Fruit fly (Drosophila melanogaster): ENCODE data around the gene Cht11.
A peak's percentile ranks its signal among the peaks of the same experiment; 100 is the strongest.

Cht11 gene

dm6 chrX:6843841-6844440 lies 5.4 kb downstream of the Cht11 start, which contains the start of the genes CG14435 and Tmf:
Gene CG14435 (minus strand): TSS chrX:6843921.
Gene Tmf (plus strand): TSS chrX:6844341.
- no peak for TF ChIP-seq CG8478 (optimal IDR thresholded peaks at IDR 0.05)
- no peak for TF ChIP-seq CTCF (optimal IDR thresholded peaks at IDR 0.05)

dm6 chrX:6832584-6832983 lies 16.7 kb downstream of the Cht11 start, which contains the start of gene mAChR-C:
Gene mAChR-C (minus strand): TSS chrX:6832684.
- TF ChIP-seq CG8478 (optimal IDR thresholded peaks at IDR 0.05) (no peak), CTCF (optimal IDR thresholded peaks at IDR 0.05) (no peak)

dm6 chrX:6824203-6824602 lies 25.1 kb downstream of the Cht11 start, which contains the start of gene nonC:
Gene nonC (plus strand): TSS chrX:6824496.
- TF ChIP-seq CTCF (optimal IDR thresholded peaks at IDR 0.05) (no peak), CG8478 (optimal IDR thresholded peaks at IDR 0.05) (no peak)

DNA sequence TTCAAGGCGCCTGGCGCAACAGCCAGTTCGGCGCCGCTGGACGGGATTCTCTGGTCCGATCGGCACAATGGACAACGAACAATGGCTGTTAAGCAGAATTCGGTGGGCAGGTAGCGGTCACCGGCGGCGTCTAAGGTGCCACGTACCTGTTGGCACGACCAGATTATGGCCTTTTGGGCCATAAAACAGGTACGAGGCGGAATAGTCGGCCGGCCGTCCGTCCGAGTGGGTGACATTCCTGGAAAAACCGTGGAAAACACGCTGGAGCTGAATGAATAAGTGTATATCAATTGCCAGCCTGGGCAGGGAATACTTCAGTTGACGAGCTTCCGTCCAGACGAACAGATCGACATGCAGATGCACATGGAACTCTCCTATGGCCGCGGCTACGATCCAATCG lies 26.4 kb downstream of the Cht11 start, which contains the start of gene Atx-1:
Gene Atx-1, plus strand, starts transcription at position 301 of the 400 bp plus-strand sequence.
- TF ChIP-seq CG8478 (optimal IDR thresholded peaks at IDR 0.05) (no peak), CTCF (optimal IDR thresholded peaks at IDR 0.05) (no peak)

DNA sequence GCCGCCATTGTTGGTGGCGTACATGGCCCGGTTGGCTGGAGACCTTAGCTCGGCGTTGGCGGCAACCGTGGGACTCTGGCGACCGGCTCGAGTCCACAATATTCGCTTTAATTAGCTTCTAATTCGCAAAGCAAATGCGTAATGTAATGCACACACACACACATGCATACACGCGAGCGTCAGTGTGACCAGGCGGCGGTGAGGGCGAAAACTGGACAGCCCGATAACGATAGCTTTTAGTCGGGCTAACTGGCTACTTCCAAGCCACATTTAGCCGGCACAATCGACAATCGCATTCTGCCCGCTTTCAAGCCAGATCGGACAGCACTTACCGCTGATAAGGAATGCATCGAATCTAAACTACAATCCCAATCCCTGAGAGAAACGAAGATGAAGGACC lies 28.6 kb downstream of the Cht11 start, which contains the start of the genes Nf-YC and xit:
Gene Nf-YC, minus strand, starts transcription at position 217 of the 400 bp plus-strand sequence.
Gene xit, plus strand, starts transcription at position 314 of the 400 bp plus-strand sequence.
- TF ChIP-seq CG8478 (optimal IDR thresholded peaks at IDR 0.05), result no peak
- TF ChIP-seq CTCF (optimal IDR thresholded peaks at IDR 0.05), result peak; percentile 40 to 51

- TF ChIP-seq CTCF (optimal IDR thresholded peaks at IDR 0.05) (no peak), CG8478 (optimal IDR thresholded peaks at IDR 0.05) (no peak)
Observed at dm6 chrX:6813678-6814077, 35.6 kb downstream of the Cht11 start, which contains the start of gene iav. Gene iav (plus strand): TSS chrX:6813978.

- TF ChIP-seq CG8478 (optimal IDR thresholded peaks at IDR 0.05) (no peak), CTCF (optimal IDR thresholded peaks at IDR 0.05) (no peak)
Observed at dm6 chrX:6805404-6805803, 43.9 kb downstream of the Cht11 start.

DNA sequence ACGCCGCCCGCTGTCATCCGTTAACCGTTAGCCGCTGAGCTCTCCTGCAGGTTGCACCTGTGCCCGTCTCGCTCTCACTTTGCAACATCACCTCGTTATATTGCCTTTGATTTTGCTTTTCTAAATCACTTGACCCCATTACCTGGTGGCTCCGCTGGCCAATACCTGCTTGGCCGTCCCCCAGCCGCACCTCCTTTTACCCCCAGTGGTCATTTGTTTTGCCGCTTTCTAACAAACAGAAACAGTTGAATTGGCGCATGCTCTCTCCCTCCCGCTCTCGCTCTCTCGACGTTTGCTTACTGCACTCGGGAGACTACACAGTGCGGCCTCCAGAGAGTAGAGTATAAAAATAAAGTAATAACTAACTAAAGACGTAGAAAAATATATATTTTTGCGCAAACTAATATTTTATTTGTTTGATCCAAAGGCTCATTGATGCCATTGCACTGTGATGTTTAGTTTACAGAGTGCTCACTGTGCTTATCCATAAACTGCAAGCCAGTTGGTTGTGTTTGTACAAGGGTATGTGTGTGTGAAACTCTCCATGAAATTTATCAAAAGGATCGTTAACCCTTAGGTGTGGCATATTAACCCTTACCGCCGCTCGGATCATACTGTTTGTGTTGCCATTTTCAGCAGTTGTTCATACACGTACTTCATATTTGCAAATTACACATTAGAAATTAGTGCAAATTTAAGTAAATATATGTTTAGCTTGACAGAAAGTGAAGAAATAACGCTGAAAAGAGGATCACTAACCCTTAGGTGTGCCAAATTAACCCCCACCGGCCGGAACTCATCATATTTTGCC lies 44.6 kb downstream of the Cht11 start:
- no peak for TF ChIP-seq CG8478 (optimal IDR thresholded peaks at IDR 0.05)
- no peak for TF ChIP-seq CTCF (optimal IDR thresholded peaks at IDR 0.05)

dm6 chrX:6803880-6804484 lies 45.3 kb downstream of the Cht11 start:
- TF ChIP-seq CG8478 (optimal IDR thresholded peaks at IDR 0.05) (no peak), CTCF (optimal IDR thresholded peaks at IDR 0.05) (no peak)

dm6 chrX:6803312-6803794 lies 46.0 kb downstream of the Cht11 start, which contains the start of the genes C3G and pod1:
Gene C3G (minus strand): TSS chrX:6803593.
Gene pod1 (plus strand): TSS chrX:6803684.
- TF ChIP-seq CTCF (optimal IDR thresholded peaks at IDR 0.05) (peak in 1 of 2 experiments; percentile 35), CG8478 (optimal IDR thresholded peaks at IDR 0.05) (no peak)

- TF ChIP-seq CG8478 (optimal IDR thresholded peaks at IDR 0.05), result no peak
- TF ChIP-seq CTCF (optimal IDR thresholded peaks at IDR 0.05), result no peak
Observed at dm6 chrX:6802376-6803080, 46.8 kb downstream of the Cht11 start.

DNA sequence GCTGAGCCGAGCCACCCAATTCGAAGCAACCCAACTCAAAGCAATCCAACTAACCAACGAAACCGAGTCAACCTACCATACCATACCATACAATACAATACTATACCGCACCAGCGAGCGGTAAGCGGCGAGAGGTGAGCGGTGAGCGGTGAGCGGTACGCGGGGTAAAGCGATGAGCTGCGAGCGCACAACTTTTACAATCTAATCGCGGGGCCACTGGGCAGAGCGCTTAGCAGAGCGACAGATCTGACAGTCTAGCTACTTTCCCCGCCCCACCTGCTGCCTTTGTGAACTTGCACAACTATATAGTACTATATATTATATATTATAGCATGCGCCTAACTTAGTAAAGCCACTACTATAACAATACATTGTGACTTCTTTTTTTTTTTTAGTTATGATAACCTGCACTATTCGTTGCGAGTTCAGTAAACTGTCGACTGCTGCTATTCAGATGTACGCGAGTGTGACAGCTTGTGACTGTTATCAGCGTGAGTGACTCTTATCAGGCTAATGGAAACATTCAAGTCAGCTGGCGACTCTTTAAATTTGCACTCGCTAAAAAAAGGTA lies 48.5 kb downstream of the Cht11 start:
- no peak for TF ChIP-seq CG8478 (optimal IDR thresholded peaks at IDR 0.05)

DNA sequence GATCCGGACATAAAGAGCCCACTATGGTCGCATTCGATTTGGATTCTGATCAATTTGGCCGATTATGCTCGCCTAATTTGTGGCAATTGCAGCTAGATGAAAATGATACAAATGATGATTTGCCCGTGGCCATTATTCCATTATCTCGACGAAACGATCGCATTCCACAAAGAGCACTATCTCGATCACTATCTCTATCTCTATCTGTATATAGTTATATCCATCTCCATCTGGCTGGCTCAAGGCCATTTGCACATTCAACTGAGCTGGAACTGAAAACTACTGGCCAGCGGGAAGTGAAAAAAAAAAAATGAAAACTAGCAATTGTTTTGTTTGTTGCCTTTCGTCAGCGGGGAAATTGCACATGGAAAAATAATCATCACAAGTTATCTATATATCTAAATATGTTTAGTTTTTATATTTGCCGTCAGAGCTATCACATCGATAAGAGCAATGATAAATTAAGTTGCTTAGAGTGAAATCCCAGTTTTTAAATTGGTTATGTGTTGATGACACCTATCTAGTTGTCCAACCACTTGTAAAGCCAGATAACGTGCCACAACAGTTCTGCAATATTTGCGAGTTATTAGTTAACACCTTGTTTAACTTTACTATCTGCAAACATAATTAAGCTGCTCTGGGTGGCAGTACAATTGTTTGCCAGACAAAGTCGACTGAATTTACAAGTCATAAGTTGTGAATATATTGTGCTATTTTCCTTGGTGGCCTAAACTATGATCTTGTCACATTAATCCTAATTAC lies 49.9 kb downstream of the Cht11 start:
- TF ChIP-seq CG8478 (optimal IDR thresholded peaks at IDR 0.05) (no peak), CTCF (optimal IDR thresholded peaks at IDR 0.05) (no peak)

Measured in S2 (cell line).